Worm (Caenorhabditis elegans): Measurements from ENCODE around the gene K08D8.5.

Gene K08D8.5

ce11 chrIV:12911990-12912389 lies at the start of gene K08D8.5:
Gene K08D8.5, minus strand, starts transcription at chrIV:12912129.
- TF ChIP-seq pqm-1 (tag; optimal IDR thresholded peaks at IDR 0.05) (peak; percentile 51), nhr-12 (tag; optimal IDR thresholded peaks at IDR 0.05) (no peak), elt-2 (tag; optimal IDR thresholded peaks at IDR 0.05) (peak; percentile 72)

ce11 chrIV:12960136-12960535 lies 48.2 kb upstream of the K08D8.5 start, which contains the start of gene F55G11.7:
Gene F55G11.7, plus strand, starts transcription at chrIV:12960436.
- TF ChIP-seq sea-2 (GFP tag; optimal IDR thresholded peaks at IDR 0.05) (no peak), pqm-1 (tag; optimal IDR thresholded peaks at IDR 0.05) (no peak), unc-39 (tag; optimal IDR thresholded peaks at IDR 0.05) (no peak), skn-1 (tag; optimal IDR thresholded peaks at IDR 0.05) (no peak), ztf-11 (tag; optimal IDR thresholded peaks at IDR 0.05) (no peak), ceh-82 (tag; optimal IDR thresholded peaks at IDR 0.05) (no peak), nhr-23 (tag; optimal IDR thresholded peaks at IDR 0.05) (no peak), nhr-28 (tag; optimal IDR thresholded peaks at IDR 0.05) (no peak), nhr-11 (tag; optimal IDR thresholded peaks at IDR 0.05) (no peak), ceh-28 (tag; optimal IDR thresholded peaks at IDR 0.05) (no peak), ama-1 (optimal IDR thresholded peaks at IDR 0.05) (no peak), ceh-16 (tag; optimal IDR thresholded peaks at IDR 0.05) (no peak)

ce11 chrIV:12957730-12958129 lies 45.8 kb upstream of the K08D8.5 start, which contains the start of gene F55G11.6:
Gene F55G11.6, plus strand, starts transcription at chrIV:12958030.
- TF ChIP-seq jun-1 (tag; optimal IDR thresholded peaks at IDR 0.05) = no peak
- TF ChIP-seq pqm-1 (tag; optimal IDR thresholded peaks at IDR 0.05) = no peak
- no peak for TF ChIP-seq fkh-2 (tag; optimal IDR thresholded peaks at IDR 0.05)
- no peak for TF ChIP-seq ceh-9 (tag; optimal IDR thresholded peaks at IDR 0.05)
- TF ChIP-seq ama-1 (optimal IDR thresholded peaks at IDR 0.05) = no peak
- TF ChIP-seq nhr-67 (tag; optimal IDR thresholded peaks at IDR 0.05) = no peak
- no peak for TF ChIP-seq nhr-76 (tag; optimal IDR thresholded peaks at IDR 0.05)

ce11 chrIV:12948470-12948869 lies 36.5 kb upstream of the K08D8.5 start, which contains the start of gene F55G11.10:
Gene F55G11.10, plus strand, starts transcription at chrIV:12948770.
- TF ChIP-seq elt-1 (tag; optimal IDR thresholded peaks at IDR 0.05) (no peak), fkh-10 (GFP tag; optimal IDR thresholded peaks at IDR 0.05) (no peak)

- TF ChIP-seq ama-1 (optimal IDR thresholded peaks at IDR 0.05) (no peak), eor-1 (tag; optimal IDR thresholded peaks at IDR 0.05) (no peak), aly-2 (tag; optimal IDR thresholded peaks at IDR 0.05) (no peak), nhr-28 (tag; optimal IDR thresholded peaks at IDR 0.05) (no peak), elt-1 (tag; optimal IDR thresholded peaks at IDR 0.05) (no peak), fkh-2 (tag; optimal IDR thresholded peaks at IDR 0.05) (no peak), elt-2 (tag; optimal IDR thresholded peaks at IDR 0.05) (no peak), nhr-25 (tag; optimal IDR thresholded peaks at IDR 0.05) (no peak), hmg-11 (tag; optimal IDR thresholded peaks at IDR 0.05) (no peak), fkh-10 (GFP tag; optimal IDR thresholded peaks at IDR 0.05) (no peak), mml-1 (tag; optimal IDR thresholded peaks at IDR 0.05) (no peak), pqm-1 (tag; optimal IDR thresholded peaks at IDR 0.05) (no peak)
Observed at ce11 chrIV:12946488-12946887, 34.6 kb upstream of the K08D8.5 start, which contains the start of gene F55G11.1. Gene F55G11.1, minus strand, starts transcription at chrIV:12946588.

- no peak for TF ChIP-seq unc-62 (GFP tag; optimal IDR thresholded peaks at IDR 0.05)
Observed at ce11 chrIV:12942633-12943032, 30.7 kb upstream of the K08D8.5 start, which contains the start of gene dct-19. Gene dct-19, plus strand, starts transcription at chrIV:12942933.

- no peak for TF ChIP-seq pqm-1 (tag; optimal IDR thresholded peaks at IDR 0.05)
- no peak for TF ChIP-seq egl-27 (tag; optimal IDR thresholded peaks at IDR 0.05)
- TF ChIP-seq tbx-2 (tag; optimal IDR thresholded peaks at IDR 0.05) = no peak
- TF ChIP-seq elt-2 (tag; optimal IDR thresholded peaks at IDR 0.05) = peak; percentile 5
- no peak for TF ChIP-seq snpc-4 (tag; optimal IDR thresholded peaks at IDR 0.05)
- TF ChIP-seq nhr-43 (tag; optimal IDR thresholded peaks at IDR 0.05; ENCODE audit: poor library complexity, severe bottlenecking) = no peak
- no peak for TF ChIP-seq R02D3.7 (tag; optimal IDR thresholded peaks at IDR 0.05)
- no peak for TF ChIP-seq ceh-82 (tag; optimal IDR thresholded peaks at IDR 0.05)
- TF ChIP-seq nhr-25 (tag; optimal IDR thresholded peaks at IDR 0.05) = no peak
Observed at ce11 chrIV:12941254-12941653, 29.3 kb upstream of the K08D8.5 start, which contains the start of gene dod-24. Gene dod-24, minus strand, starts transcription at chrIV:12941354.

All from whole organism, L3 larva.